Fruit fly (Drosophila melanogaster) whole organism, pupa: ENCODE measurements around the gene CG12540.

Source experiments
- CG12605 ChIP-seq: fragments of 200-800 bp; sonication (Bioruptor generic); IDR thresholded peaks from 2 replicates; pipeline ENCODE4 v1.3.6; 2022; ENCODE audit warnings: missing biosample characterization, missing genetic modification characterization
- CG13204 ChIP-seq: fragments of 200-800 bp; sonication (Bioruptor generic); optimal IDR thresholded peaks from 2 replicates; lab custom pipeline; 2018; ENCODE audit warnings: missing biosample characterization, mild to moderate bottlenecking, missing genetic modification characterization, moderate library complexity
- CG14655 ChIP-seq: fragments of 200-800 bp; sonication (Bioruptor generic); optimal IDR thresholded peaks from 3 replicates; lab custom pipeline; 2017; ENCODE audit warnings: mild to moderate bottlenecking, missing biosample characterization, missing genetic modification reagents, missing genetic modification characterization
- CG15710 ChIP-seq: fragments of 200-800 bp; sonication (Bioruptor generic); optimal IDR thresholded peaks from 2 replicates; lab custom pipeline; 2018; ENCODE audit warnings: missing biosample characterization, mild to moderate bottlenecking, missing genetic modification characterization, moderate library complexity
- CG17806 ChIP-seq: fragments of 200-800 bp; sonication (Bioruptor generic); optimal IDR thresholded peaks from 2 replicates; lab custom pipeline; 2018; ENCODE audit warnings: missing biosample characterization, mild to moderate bottlenecking, missing genetic modification characterization, moderate library complexity
- CG32121 ChIP-seq: fragments of 200-800 bp; sonication (Bioruptor generic); IDR thresholded peaks from 2 replicates; pipeline ENCODE4 v1.3.6; 2022; ENCODE audit warnings: missing biosample characterization, missing genetic modification characterization
- CG34367 ChIP-seq: fragments of 200-800 bp; sonication (Bioruptor generic); optimal IDR thresholded peaks from 2 replicates; lab custom pipeline; 2018; ENCODE audit warnings: missing biosample characterization, mild to moderate bottlenecking, missing genetic modification characterization
- CG4496 ChIP-seq: fragments of 200-800 bp; sonication (Bioruptor generic); IDR thresholded peaks from 3 replicates; pipeline ENCODE4 v1.3.6; 2022; ENCODE audit warnings: missing biosample characterization, missing genetic modification characterization
- CG8159 ChIP-seq: fragments of 200-800 bp; sonication (Bioruptor generic); optimal IDR thresholded peaks from 3 replicates; lab custom pipeline; 2018; ENCODE audit warnings: missing biosample characterization, mild to moderate bottlenecking, missing genetic modification characterization, moderate library complexity
- CG8301 ChIP-seq: fragments of 200-800 bp; sonication (Bioruptor generic); optimal IDR thresholded peaks from 2 replicates; lab custom pipeline; 2018; ENCODE audit warnings: missing biosample characterization, mild to moderate bottlenecking, missing genetic modification characterization
- CG9948 ChIP-seq: fragments of 200-800 bp; sonication (Bioruptor generic); optimal IDR thresholded peaks from 2 replicates; lab custom pipeline; 2018; ENCODE audit warnings: missing biosample characterization, mild to moderate bottlenecking, missing genetic modification characterization, moderate library complexity
- EcR ChIP-seq: fragments of 200-800 bp; sonication (Bioruptor generic); optimal IDR thresholded peaks from 3 replicates; lab custom pipeline; 2019; ENCODE audit warnings: missing biosample characterization, missing genetic modification characterization, mild to moderate bottlenecking, moderate library complexity, missing genetic modification reagents
- Ets98B ChIP-seq: fragments of 200-800 bp; sonication (Bioruptor generic); IDR thresholded peaks from 2 replicates; pipeline ENCODE4 v1.3.6; 2022; ENCODE audit warnings: missing biosample characterization, missing genetic modification characterization
- Pif1A ChIP-seq: fragments of 200-800 bp; sonication (Bioruptor generic); optimal IDR thresholded peaks from 3 replicates; lab custom pipeline; 2016; ENCODE audit warnings: missing biosample characterization, missing genetic modification characterization
- Pif1B ChIP-seq: fragments of 200-800 bp; sonication (Bioruptor generic); optimal IDR thresholded peaks from 3 replicates; lab custom pipeline; 2016; ENCODE audit warnings: missing biosample characterization, missing genetic modification characterization
- Snoo ChIP-seq: fragments of 200-800 bp; sonication (Bioruptor generic); optimal IDR thresholded peaks from 3 replicates; lab custom pipeline; 2017; ENCODE audit warnings: missing biosample characterization, mild to moderate bottlenecking, missing genetic modification characterization, inconsistent platforms
- rn ChIP-seq: fragments of 200-800 bp; sonication (Bioruptor generic); IDR thresholded peaks from 2 replicates; pipeline ENCODE4 v1.3.6; 2022; ENCODE audit warnings: missing biosample characterization, missing genetic modification characterization

The CG12540 gene

dm6 chrX:14493779-14494401 is 2.0 kb upstream of the CG12540 start:
- TF ChIP-seq Pif1B (GFP tag; lab: Kevin White, UChicago) = peak; percentile 66
- no peak for TF ChIP-seq EcR (GFP tag; lab: Kevin White, UChicago)
- peak; percentile 12 for TF ChIP-seq CG8301 (tag; lab: Kevin White, UChicago)
- TF ChIP-seq CG14655 (GFP tag; lab: Kevin White, UChicago) = peak; percentile 42
- no peak for TF ChIP-seq CG17806 (tag; lab: Kevin White, UChicago)
- TF ChIP-seq CG4496 (GFP tag; lab: Robert Waterston, UW) = peak; percentile 55; the same call in 2 of the 3 replicates
- TF ChIP-seq CG34367 (tag; lab: Kevin White, UChicago) = no peak
- peak; percentile 12 for TF ChIP-seq CG15710 (tag; lab: Kevin White, UChicago)
- peak; percentile 27; the same call in 1 of the 2 replicates for TF ChIP-seq Ets98B (GFP tag; lab: Robert Waterston, UW)
- TF ChIP-seq CG8159 (tag; lab: Kevin White, UChicago) = peak; percentile 19
- TF ChIP-seq rn (GFP tag; lab: Robert Waterston, UW) = no peak
- TF ChIP-seq CG32121 (GFP tag; lab: Robert Waterston, UW) = 0 out of 2 replicates have a peak, but pooled peaks have one; percentile 22
- peak; percentile 66 for TF ChIP-seq Snoo (tag; lab: Kevin White, UChicago)
- TF ChIP-seq CG9948 = no peak
- peak; percentile 57 for TF ChIP-seq Pif1A (GFP tag; lab: Kevin White, UChicago)
- 0 out of 2 replicates have a peak, but pooled peaks have one; percentile 15 for TF ChIP-seq CG12605 (GFP tag; lab: Robert Waterston, UW)
- TF ChIP-seq CG13204 (GFP tag; lab: Kevin White, UChicago) = no peak

DNA sequence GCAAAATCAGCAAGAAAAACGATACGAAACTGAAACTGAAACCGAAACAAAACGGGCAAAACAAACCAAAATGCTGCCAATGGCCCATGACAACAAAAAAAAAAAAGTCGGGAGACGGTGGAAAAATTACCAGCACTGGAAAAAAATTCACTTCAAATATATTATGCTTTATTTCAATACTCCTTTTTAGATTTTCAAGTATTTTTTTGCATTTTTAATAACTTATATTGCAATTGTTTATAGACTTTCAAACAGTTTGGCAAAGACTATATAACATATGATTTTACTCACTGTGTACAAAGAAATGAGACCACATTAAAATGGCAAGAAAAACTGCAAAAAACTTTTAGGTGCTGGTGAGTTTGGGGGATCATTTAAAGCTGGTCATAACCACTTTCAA is 5.1 kb downstream of the CG12540 start:
- TF ChIP-seq CG4496 (GFP tag; lab: Robert Waterston, UW) (no peak), CG17806 (tag; lab: Kevin White, UChicago) (no peak), CG14655 (GFP tag; lab: Kevin White, UChicago) (no peak), CG13204 (GFP tag; lab: Kevin White, UChicago) (no peak)
